Worm (Caenorhabditis elegans) whole organism, young adult: ENCODE results near the gene clp-10.

Source experiments
- B0035.1 ChIP-seq: sonication (generic microtip); optimal IDR thresholded peaks from 2 replicates; lab custom pipeline; 2016; ENCODE audit warnings: missing genetic modification characterization, mild to moderate bottlenecking, missing compliant biosample characterization, missing genotype, missing genetic modification reagents
- B0336.3 ChIP-seq: fragments of 200-800 bp; sonication (Bioruptor generic); IDR thresholded peaks from 2 replicates; pipeline ENCODE4 v1.3.6; 2022; ENCODE audit warnings: missing genetic modification characterization, missing compliant biosample characterization
- F23B12.7 ChIP-seq: sonication (generic microtip); optimal IDR thresholded peaks from 2 replicates; lab custom pipeline; 2017; ENCODE audit warnings: missing genetic modification characterization, mild to moderate bottlenecking, missing compliant biosample characterization, antibody characterized with exemption, moderate library complexity; ENCODE audit not compliant: insufficient read depth
- F49E8.2 ChIP-seq: sonication (generic microtip); optimal IDR thresholded peaks from 3 replicates; lab custom pipeline; 2017; ENCODE audit warnings: missing genetic modification characterization, mild to moderate bottlenecking, missing compliant biosample characterization, antibody characterized with exemption, moderate library complexity; ENCODE audit not compliant: insufficient read depth
- T26A5.8 ChIP-seq: sonication (generic microtip); optimal IDR thresholded peaks from 2 replicates; lab custom pipeline; 2016; ENCODE audit warnings: missing genetic modification characterization, missing compliant biosample characterization
- Y56A3A.18 ChIP-seq: fragments of 200-800 bp; sonication (Bioruptor generic); IDR thresholded peaks from 2 replicates; pipeline ENCODE4 v1.3.6; 2022; ENCODE audit warnings: missing genetic modification reagents, missing genetic modification characterization, missing compliant biosample characterization
- attf-5 ChIP-seq: fragments of 200-800 bp; sonication (Bioruptor generic); optimal IDR thresholded peaks from 2 replicates; lab custom pipeline; 2018; ENCODE audit warnings: mild to moderate bottlenecking, missing genetic modification characterization, missing compliant biosample characterization
- cebp-1 ChIP-seq, 2 experiments: fragments of 200-800 bp in 1 of 2; sonication (Bioruptor generic) in 1 of 2; sonication (generic microtip) in 1 of 2; IDR thresholded peaks in 1 of 2; optimal IDR thresholded peaks in 1 of 2; 2 replicates each; pipeline versions ENCODE4 v1.3.6 to Lab custom; 2017 to 2022; ENCODE audit warnings: missing compliant biosample characterization in 2 of 2, missing genetic modification characterization in 2 of 2, mild to moderate bottlenecking in 1 of 2, missing genetic modification reagents in 1 of 2, moderate library complexity in 1 of 2
- cebp-2 ChIP-seq: fragments of 200-800 bp; sonication (Bioruptor generic); IDR thresholded peaks from 2 replicates; pipeline ENCODE4 v1.3.6; 2022; ENCODE audit warnings: missing genetic modification characterization, missing compliant biosample characterization
- ceh-100 ChIP-seq: fragments of 200-800 bp; sonication (Bioruptor generic); IDR thresholded peaks from 2 replicates; pipeline ENCODE4 v1.3.6; 2022; ENCODE audit warnings: missing genetic modification reagents, missing genetic modification characterization, missing compliant biosample characterization
- ceh-27 ChIP-seq: fragments of 200-800 bp; sonication (Bioruptor generic); optimal IDR thresholded peaks from 2 replicates; lab custom pipeline; 2018; ENCODE audit warnings: mild to moderate bottlenecking, missing genetic modification characterization, moderate library complexity, missing compliant biosample characterization
- ceh-58 ChIP-seq: fragments of 200-800 bp; sonication (Bioruptor generic); IDR thresholded peaks from 2 replicates; pipeline ENCODE4 v1.3.6; 2022; ENCODE audit warnings: missing genetic modification characterization, missing compliant biosample characterization
- ceh-79 ChIP-seq: sonication (generic microtip); optimal IDR thresholded peaks from 2 replicates; lab custom pipeline; 2017; ENCODE audit warnings: mild to moderate bottlenecking, missing genetic modification characterization, missing compliant biosample characterization
- ceh-91 ChIP-seq: fragments of 200-800 bp; sonication (Bioruptor generic); IDR thresholded peaks from 2 replicates; pipeline ENCODE4 v1.3.6; 2022; ENCODE audit warnings: missing genetic modification reagents, missing genetic modification characterization, missing compliant biosample characterization
- chd-7 ChIP-seq: sonication (generic microtip); optimal IDR thresholded peaks from 2 replicates; lab custom pipeline; 2016; ENCODE audit warnings: mild to moderate bottlenecking, missing genetic modification characterization, moderate library complexity, missing compliant biosample characterization
- dox-1 ChIP-seq: fragments of 200-800 bp; sonication (Bioruptor generic); IDR thresholded peaks from 2 replicates; pipeline ENCODE4 v1.3.6; 2022; ENCODE audit warnings: missing genetic modification reagents, missing genetic modification characterization, missing compliant biosample characterization
- dpff-1 ChIP-seq: sonication (generic microtip); optimal IDR thresholded peaks from 2 replicates; lab custom pipeline; 2017; ENCODE audit warnings: mild to moderate bottlenecking, missing genetic modification characterization, missing compliant biosample characterization
- dpl-1 ChIP-seq: fragments of 150-350 bp; optimal IDR thresholded peaks from 2 replicates; lab custom pipeline; 2014; ENCODE audit warnings: missing biosample characterization, missing genetic modification reagents, missing genetic modification characterization
- egl-44 ChIP-seq: fragments of 200-800 bp; sonication (Bioruptor generic); IDR thresholded peaks from 2 replicates; pipeline ENCODE4 v1.3.6; 2022; ENCODE audit warnings: missing genetic modification reagents, missing genetic modification characterization, missing compliant biosample characterization
- fkh-3 ChIP-seq: sonication (generic microtip); optimal IDR thresholded peaks from 2 replicates; lab custom pipeline; 2016; ENCODE audit warnings: mild to moderate bottlenecking, missing genetic modification characterization, missing compliant biosample characterization
- let-607 ChIP-seq, 2 experiments: fragments of 200-800 bp in 1 of 2; sonication (Bioruptor generic) in 1 of 2; sonication (generic microtip) in 1 of 2; optimal IDR thresholded peaks; 2 replicates each; lab custom pipeline; 2016 to 2018; ENCODE audit warnings: mild to moderate bottlenecking in 2 of 2, missing compliant biosample characterization in 2 of 2, missing genetic modification characterization in 2 of 2, moderate library complexity in 2 of 2, missing genotype in 1 of 2
- lin-54 ChIP-seq: fragments of 200-800 bp; sonication (Bioruptor generic); optimal IDR thresholded peaks from 2 replicates; lab custom pipeline; 2018; ENCODE audit warnings: mild to moderate bottlenecking, missing genetic modification characterization, missing compliant biosample characterization
- lsl-1 ChIP-seq: fragments of 200-800 bp; sonication (Bioruptor generic); optimal IDR thresholded peaks from 2 replicates; lab custom pipeline; 2018; ENCODE audit warnings: mild to moderate bottlenecking, missing genetic modification characterization, moderate library complexity, missing compliant biosample characterization
- madf-10 ChIP-seq: sonication (generic microtip); optimal IDR thresholded peaks from 2 replicates; lab custom pipeline; 2016; ENCODE audit warnings: mild to moderate bottlenecking, missing genetic modification characterization, missing compliant biosample characterization
- madf-8 ChIP-seq: fragments of 200-800 bp; sonication (Bioruptor generic); conservative IDR thresholded peaks from 2 replicates; pipeline ENCODE4 v1.3.6; 2022; ENCODE audit warnings: missing genetic modification reagents, missing genetic modification characterization, missing compliant biosample characterization
- mel-28 ChIP-seq: sonication (generic microtip); optimal IDR thresholded peaks from 2 replicates; lab custom pipeline; 2016; ENCODE audit warnings: borderline replicate concordance, mild to moderate bottlenecking, missing genetic modification characterization, missing compliant biosample characterization
- nfyb-1 ChIP-seq: fragments of 200-800 bp; sonication (Bioruptor generic); IDR thresholded peaks from 2 replicates; pipeline ENCODE4 v1.3.6; 2022; ENCODE audit warnings: missing genetic modification reagents, missing genetic modification characterization, missing compliant biosample characterization
- nhr-80 ChIP-seq: sonication (generic microtip); optimal IDR thresholded peaks from 2 replicates; lab custom pipeline; 2016; ENCODE audit warnings: missing genetic modification characterization, missing compliant biosample characterization
- pbrm-1 ChIP-seq: fragments of 200-800 bp; sonication (Bioruptor generic); IDR thresholded peaks from 2 replicates; pipeline ENCODE4 v1.3.6; 2022; ENCODE audit warnings: missing genetic modification reagents, missing genetic modification characterization, missing compliant biosample characterization
- rpc-1 ChIP-seq, 2 experiments: fragments of 150-350 bp in 1 of 2; sonication (generic microtip) in 1 of 2; optimal IDR thresholded peaks; 2 replicates each; lab custom pipeline; 2014 to 2018; ENCODE audit warnings: missing biosample characterization in 1 of 2, missing genetic modification characterization in 1 of 2, missing genetic modification reagents in 1 of 2, missing genotype in 1 of 2
- sdz-38 ChIP-seq: sonication (generic microtip); optimal IDR thresholded peaks from 2 replicates; lab custom pipeline; 2016; ENCODE audit warnings: missing genotype, missing genetic modification characterization, missing compliant biosample characterization
- sea-2 ChIP-seq: fragments of 200-800 bp; sonication (Bioruptor generic); IDR thresholded peaks from 2 replicates; pipeline ENCODE4 v1.3.6; 2022; ENCODE audit warnings: missing genetic modification characterization, missing compliant biosample characterization
- snpc-4 ChIP-seq, 5 experiments: fragments of 150-350 bp in 1 of 5; sonication (generic microtip) in 4 of 5; optimal IDR thresholded peaks; 2 replicates each; lab custom pipeline; 2014 to 2018; ENCODE audit warnings: missing genetic modification characterization in 5 of 5, missing biosample characterization in 3 of 5, antibody characterized with exemption in 2 of 5, mild to moderate bottlenecking in 2 of 5, missing compliant biosample characterization in 2 of 5, missing genotype in 2 of 5, moderate library complexity in 2 of 5, missing genetic modification reagents in 1 of 5
- tbp1 ChIP-seq: fragments of 200-800 bp; sonication (Bioruptor generic); optimal IDR thresholded peaks from 2 replicates; lab custom pipeline; 2018; ENCODE audit warnings: mild to moderate bottlenecking, missing genetic modification characterization, missing compliant biosample characterization
- tlf-1 ChIP-seq: fragments of 200-800 bp; sonication (Bioruptor generic); optimal IDR thresholded peaks from 2 replicates; lab custom pipeline; 2018; ENCODE audit warnings: mild to moderate bottlenecking, missing genetic modification characterization, missing compliant biosample characterization
- xnd-1 ChIP-seq: sonication (generic microtip); optimal IDR thresholded peaks from 2 replicates; lab custom pipeline; 2016; ENCODE audit warnings: missing genotype, missing genetic modification reagents, missing genetic modification characterization, missing compliant biosample characterization
- zim-3 ChIP-seq: sonication (generic microtip); optimal IDR thresholded peaks from 2 replicates; lab custom pipeline; 2017; ENCODE audit warnings: mild to moderate bottlenecking, missing genetic modification characterization, moderate library complexity, missing compliant biosample characterization
- ztf-25 ChIP-seq: fragments of 200-800 bp; sonication (Bioruptor generic); IDR thresholded peaks from 2 replicates; pipeline ENCODE4 v1.3.6; 2022; ENCODE audit warnings: missing genetic modification reagents, missing genetic modification characterization, missing compliant biosample characterization
- ztf-3 ChIP-seq: fragments of 200-800 bp; sonication (Bioruptor generic); optimal IDR thresholded peaks from 2 replicates; lab custom pipeline; 2018; ENCODE audit warnings: mild to moderate bottlenecking, missing genetic modification characterization, missing compliant biosample characterization
- ztf-6 ChIP-seq: fragments of 200-800 bp; sonication (Bioruptor generic); IDR thresholded peaks from 2 replicates; pipeline ENCODE4 v1.3.6; 2022; ENCODE audit warnings: missing genetic modification reagents, missing genetic modification characterization, missing compliant biosample characterization

Gene clp-10

ce11 chrIII:29626-30025, 8.4 kb downstream of the clp-10 start:
- TF ChIP-seq cebp-1 (GFP tag; IDR thresholded peaks at IDR 0.05; lab: Robert Waterston, UW) (no peak), cebp-1 (tag; optimal IDR thresholded peaks at IDR 0.05; lab: Kevin White, UChicago) (no peak), cebp-2 (no peak), sdz-38 (tag; lab: Kevin White, UChicago) (no peak), F49E8.2 (tag; lab: Kevin White, UChicago) (no peak), mel-28 (tag; lab: Kevin White, UChicago) (no peak), tlf-1 (GFP tag; lab: Kevin White, UChicago) (no peak), ceh-58 (GFP tag; lab: Robert Waterston, UW) (no peak), snpc-4 (GFP tag; optimal IDR thresholded peaks at IDR 0.05; lab: Kevin White, UChicago) (no peak), snpc-4 (tag; optimal IDR thresholded peaks at IDR 0.05; lab: Kevin White, UChicago) (no peak), sea-2 (no peak), madf-8 (GFP tag; lab: Robert Waterston, UW) (no peak), nhr-80 (tag; lab: Kevin White, UChicago) (no peak), ceh-27 (GFP tag; lab: Kevin White, UChicago) (no peak), ceh-91 (GFP tag; lab: Robert Waterston, UW) (no peak), Y56A3A.18 (GFP tag; lab: Robert Waterston, UW) (no peak)

- TF ChIP-seq ztf-6 (GFP tag; lab: Robert Waterston, UW) (no peak), madf-10 (tag; lab: Kevin White, UChicago) (no peak), B0035.1 (no peak), lsl-1 (GFP tag; lab: Kevin White, UChicago) (no peak), attf-5 (GFP tag; lab: Kevin White, UChicago) (no peak), F23B12.7 (tag; lab: Kevin White, UChicago) (no peak), sea-2 (no peak), nfyb-1 (GFP tag; lab: Robert Waterston, UW) (no peak), Y56A3A.18 (GFP tag; lab: Robert Waterston, UW) (no peak), chd-7 (no peak), dpff-1 (no peak), ztf-3 (GFP tag; lab: Kevin White, UChicago) (no peak), lin-54 (GFP tag; lab: Kevin White, UChicago) (no peak), xnd-1 (tag; lab: Kevin White, UChicago) (no peak), let-607 (tag; optimal IDR thresholded peaks at IDR 0.05; lab: Kevin White, UChicago) (no peak), ceh-79 (tag; lab: Kevin White, UChicago) (no peak), rpc-1 (optimal IDR thresholded peaks at IDR 0.05; lab: Kevin White, UChicago) (no peak), rpc-1 (tag; optimal IDR thresholded peaks at IDR 0.05; lab: Kevin White, UChicago) (no peak), T26A5.8 (no peak), B0336.3 (GFP tag; lab: Robert Waterston, UW) (no peak), pbrm-1 (GFP tag; lab: Robert Waterston, UW) (no peak)
Observed at ce11 chrIII:28841-29240, 9.2 kb downstream of the clp-10 start.

ce11 chrIII:27341-27947, 10.6 kb downstream of the clp-10 start:
- TF ChIP-seq lsl-1 (GFP tag; lab: Kevin White, UChicago) (no peak), egl-44 (no peak), ceh-79 (tag; lab: Kevin White, UChicago) (no peak), ztf-25 (GFP tag; lab: Robert Waterston, UW) (no peak), zim-3 (tag; lab: Kevin White, UChicago) (no peak), ceh-100 (GFP tag; lab: Robert Waterston, UW) (no peak), dox-1 (GFP tag; lab: Robert Waterston, UW) (no peak), cebp-2 (no peak), cebp-1 (GFP tag; IDR thresholded peaks at IDR 0.05; lab: Robert Waterston, UW) (no peak), cebp-1 (tag; optimal IDR thresholded peaks at IDR 0.05; lab: Kevin White, UChicago) (no peak), tbp1 (GFP tag; lab: Kevin White, UChicago) (no peak), dpl-1 (no peak), madf-8 (GFP tag; lab: Robert Waterston, UW) (no peak), fkh-3 (tag; lab: Kevin White, UChicago) (no peak)
